Worm (Caenorhabditis elegans): Measurements from ENCODE around the gene sas-7.

DNA sequence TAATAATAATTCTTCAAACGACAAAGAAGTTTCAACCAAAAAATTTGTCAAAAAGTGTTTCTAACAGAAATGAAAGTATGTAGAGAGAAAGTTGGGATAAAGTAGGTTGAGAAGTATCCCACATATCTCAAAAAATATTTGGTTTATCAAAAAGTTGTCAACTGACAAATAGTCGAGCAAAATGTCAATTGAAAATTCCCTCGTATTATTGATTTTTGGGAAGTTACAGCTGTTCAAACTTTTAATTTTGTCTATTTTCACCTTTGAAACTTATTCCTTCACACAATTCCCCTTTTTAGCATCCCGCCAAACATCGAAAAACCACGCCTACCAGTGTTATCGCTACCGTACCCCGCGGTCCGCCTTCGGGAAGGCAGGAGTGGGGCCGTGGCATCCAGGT, 26.2 kb downstream of the sas-7 start, which contains the start of gene tbx-8:
- TF ChIP-seq nhr-76 (tag; optimal IDR thresholded peaks at IDR 0.05) (no peak), ces-1 (GFP tag; optimal IDR thresholded peaks at IDR 0.05) (no peak), unc-39 (tag; optimal IDR thresholded peaks at IDR 0.05) (no peak), lsy-2 (tag; optimal IDR thresholded peaks at IDR 0.05) (no peak), mls-2 (tag; optimal IDR thresholded peaks at IDR 0.05) (no peak), unc-62 (GFP tag; optimal IDR thresholded peaks at IDR 0.05) (no peak), ztf-11 (tag; optimal IDR thresholded peaks at IDR 0.05) (no peak), lin-13 (tag; optimal IDR thresholded peaks at IDR 0.05) (no peak)
